Worm (Caenorhabditis elegans): ENCODE measurements around the gene crn-7.

DNA sequence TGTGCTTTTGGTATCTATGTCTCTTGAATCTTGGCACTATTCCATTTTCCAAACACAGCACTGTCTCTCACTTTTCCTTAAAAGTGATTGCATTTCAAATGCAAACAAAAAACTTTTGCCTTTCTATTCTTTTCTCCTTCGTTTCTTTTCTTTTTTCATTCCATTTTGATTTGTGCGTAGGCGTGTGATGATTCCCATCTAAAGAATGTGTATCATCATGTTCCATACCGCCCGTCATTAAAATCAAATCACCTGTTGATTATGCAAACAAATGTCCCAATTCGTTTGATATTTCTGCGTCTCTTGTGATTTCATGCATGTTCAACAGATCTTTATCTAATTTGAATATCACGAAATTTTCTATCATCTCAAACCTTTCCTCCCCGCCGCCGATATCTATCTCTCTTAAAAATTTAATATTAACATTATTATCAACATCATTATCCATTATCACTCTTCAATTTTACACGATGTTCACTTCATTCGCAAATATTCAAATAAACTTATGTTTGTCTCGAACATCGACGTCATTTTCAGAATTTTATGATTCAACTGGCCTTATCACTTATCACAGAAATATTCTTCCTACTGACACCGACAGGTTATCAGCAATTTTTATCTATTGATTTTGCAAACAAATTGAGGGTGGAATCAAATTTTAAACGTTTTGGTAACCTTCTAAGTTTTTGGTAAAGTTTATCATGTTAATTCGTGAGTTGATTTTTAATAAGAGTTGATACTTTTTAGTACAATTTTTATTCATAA, 23.1 kb downstream of the crn-7 start:
- no peak for TF ChIP-seq aly-2 (tag; optimal IDR thresholded peaks at IDR 0.05)
- TF ChIP-seq ama-1 (optimal IDR thresholded peaks at IDR 0.05) = no peak
- TF ChIP-seq skn-1 (tag; optimal IDR thresholded peaks at IDR 0.05) = no peak
- TF ChIP-seq mep-1 (tag; optimal IDR thresholded peaks at IDR 0.05) = no peak
- TF ChIP-seq dpl-1 (GFP tag; optimal IDR thresholded peaks at IDR 0.05) = no peak
- no peak for TF ChIP-seq jun-1 (tag; optimal IDR thresholded peaks at IDR 0.05)
- TF ChIP-seq nhr-11 (tag; optimal IDR thresholded peaks at IDR 0.05) = no peak
- no peak for TF ChIP-seq lin-38 (GFP tag; IDR thresholded peaks at IDR 0.05)
- no peak for TF ChIP-seq unc-62 (GFP tag; optimal IDR thresholded peaks at IDR 0.05 in 1 of 2)
- TF ChIP-seq unc-62 (tag; optimal IDR thresholded peaks at IDR 0.05) = no peak

Data from whole organism, L4 larva.